Worm (Caenorhabditis elegans) whole organism, midembryonic: Measurements from ENCODE around the gene W09G12.7.

ENCODE experiments used
- cog-1 ChIP-seq: sonication (generic microtip); optimal IDR thresholded peaks from 2 replicates; lab custom pipeline; 2016; ENCODE audit warnings: missing genetic modification characterization, missing compliant biosample characterization
- flt-1 ChIP-seq: fragments of 200-800 bp; sonication (Bioruptor generic); IDR thresholded peaks from 2 replicates; pipeline ENCODE4 v1.3.6; 2022; ENCODE audit warnings: missing genetic modification characterization, missing compliant biosample characterization

DNA sequence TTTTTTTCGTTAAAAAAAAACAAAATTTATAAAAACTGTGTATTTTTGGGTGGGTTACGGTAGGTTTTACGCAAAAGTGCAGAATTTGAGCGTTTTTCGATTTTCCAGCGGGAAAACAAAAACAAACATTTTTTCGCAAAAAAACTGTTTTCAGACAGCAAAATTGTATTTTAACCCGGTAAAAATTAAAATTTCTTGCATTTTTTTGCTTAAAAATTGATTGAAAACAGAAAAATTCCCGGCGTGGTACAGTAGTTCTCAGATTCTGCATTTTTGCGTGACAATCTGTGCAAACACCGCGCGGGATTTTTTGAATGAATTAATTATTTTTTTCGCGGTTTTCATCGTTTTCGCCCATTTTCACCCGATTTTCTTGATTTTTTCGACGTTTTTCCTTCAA lies 48.2 kb downstream of the W09G12.7 start:
- TF ChIP-seq cog-1 (tag; lab: Kevin White, UChicago) (no peak), flt-1 (GFP tag; lab: Robert Waterston, UW) (no peak)
